Fruit fly (Drosophila melanogaster): ENCODE measurements around the gene CG6765.

Gene CG6765

dm6 chr3L:8513258-8513657 lies 691 bp downstream of the CG6765 start (continued):
- no peak for TF ChIP-seq CoRest (tag; optimal IDR thresholded peaks at IDR 0.05)
- no peak for TF ChIP-seq Pdp1 (GFP tag; optimal IDR thresholded peaks at IDR 0.05)
- TF ChIP-seq Hr78 (GFP tag; optimal IDR thresholded peaks at IDR 0.05), result no peak
- TF ChIP-seq phol (tag; optimal IDR thresholded peaks at IDR 0.05), result no peak
- TF ChIP-seq Deaf1 (tag; optimal IDR thresholded peaks at IDR 0.05), result peak; percentile 54
- peak; percentile 52 for TF ChIP-seq CG13894 (tag; optimal IDR thresholded peaks at IDR 0.05)
- TF ChIP-seq tup (GFP tag; optimal IDR thresholded peaks at IDR 0.05), result no peak
- TF ChIP-seq CG3847 (GFP tag; IDR thresholded peaks at IDR 0.05), result no peak
- peak; percentile 40 for TF ChIP-seq ewg (GFP tag; optimal IDR thresholded peaks at IDR 0.05)
- peak; percentile 72 for TF ChIP-seq Med (GFP tag)
- TF ChIP-seq HLHmδ (GFP tag; optimal IDR thresholded peaks at IDR 0.05), result no peak
- TF ChIP-seq abd-A (tag; optimal IDR thresholded peaks at IDR 0.05), result peak; percentile 74
- peak; percentile 41 for TF ChIP-seq CG18599 (GFP tag; optimal IDR thresholded peaks at IDR 0.05)
- no peak for TF ChIP-seq otp (GFP tag; IDR thresholded peaks at IDR 0.05)
- TF ChIP-seq CG16813 (GFP tag; IDR thresholded peaks at IDR 0.05; ENCODE audit: partially characterized antibody), result no peak
- TF ChIP-seq org-1 (GFP tag; optimal IDR thresholded peaks at IDR 0.05), result no peak
- TF ChIP-seq crol (GFP tag; IDR thresholded peaks at IDR 0.05), result peak; percentile 86
- TF ChIP-seq Nf-YA (GFP tag; IDR thresholded peaks at IDR 0.05), result no peak
- TF ChIP-seq NC2α (GFP tag; optimal IDR thresholded peaks at IDR 0.05), result no peak
- no peak for TF ChIP-seq ken (GFP tag; IDR thresholded peaks at IDR 0.05)

dm6 chr3L:8514768-8515167 lies 2.2 kb downstream of the CG6765 start, which contains the start of gene CG6683:
CG6683 (minus strand) TSS chr3L:8514921.
- TF ChIP-seq Chrac-16 (GFP tag; optimal IDR thresholded peaks at IDR 0.05) (no peak), ttk (GFP tag; IDR thresholded peaks at IDR 0.05) (no peak), CTCF (GFP tag; optimal IDR thresholded peaks at IDR 0.05) (peak; percentile 39), CG18764 (GFP tag; optimal IDR thresholded peaks at IDR 0.05) (no peak), Asciz (GFP tag; optimal IDR thresholded peaks at IDR 0.05) (no peak), CG4360 (GFP tag; IDR thresholded peaks at IDR 0.05) (no peak), wek (GFP tag; optimal IDR thresholded peaks at IDR 0.05) (peak; percentile 37), D19A (tag; optimal IDR thresholded peaks at IDR 0.05) (no peak), CG13287 (GFP tag; IDR thresholded peaks at IDR 0.05; ENCODE audit: partially characterized antibody) (no peak), Hr51 (GFP tag; optimal IDR thresholded peaks at IDR 0.05) (no peak), Hsf (GFP tag; optimal IDR thresholded peaks at IDR 0.05) (no peak), CrebB (tag; optimal IDR thresholded peaks at IDR 0.05) (no peak), vvl (GFP tag; IDR thresholded peaks at IDR 0.05) (no peak), BEAF-32 (GFP tag; optimal IDR thresholded peaks at IDR 0.05) (peak; percentile 10), insv (GFP tag; optimal IDR thresholded peaks at IDR 0.05) (no peak), CG9437 (GFP tag; optimal IDR thresholded peaks at IDR 0.05) (no peak), jing (GFP tag; optimal IDR thresholded peaks at IDR 0.05) (no peak), Sry-δ (GFP tag; optimal IDR thresholded peaks at IDR 0.05) (no peak), CG14710 (tag; optimal IDR thresholded peaks at IDR 0.05) (peak; percentile 12), HHEX (GFP tag; optimal IDR thresholded peaks at IDR 0.05) (no peak), Lim3 (GFP tag; IDR thresholded peaks at IDR 0.05) (no peak), zfh2 (GFP tag; optimal IDR thresholded peaks at IDR 0.05) (no peak), CG31224 (GFP tag; IDR thresholded peaks at IDR 0.05) (no peak), pum (GFP tag; optimal IDR thresholded peaks at IDR 0.05) (no peak), CG6854 (GFP tag; optimal IDR thresholded peaks at IDR 0.05) (no peak), chm (GFP tag; IDR thresholded peaks at IDR 0.05) (no peak; the same call in 1 of the 2 replicates), fd64A (GFP tag; optimal IDR thresholded peaks at IDR 0.05) (no peak), E2f2 (GFP tag; IDR thresholded peaks at IDR 0.05) (peak; percentile 88), CG7786 (GFP tag; optimal IDR thresholded peaks at IDR 0.05) (no peak), Usf (GFP tag; optimal IDR thresholded peaks at IDR 0.05) (no peak), CG3281 (GFP tag; optimal IDR thresholded peaks at IDR 0.05) (no peak), zf30C (GFP tag; optimal IDR thresholded peaks at IDR 0.05) (no peak)

Measured in whole organism, embryonic.